Worm (Caenorhabditis elegans): ENCODE measurements around the gene C34B4.5.

DNA sequence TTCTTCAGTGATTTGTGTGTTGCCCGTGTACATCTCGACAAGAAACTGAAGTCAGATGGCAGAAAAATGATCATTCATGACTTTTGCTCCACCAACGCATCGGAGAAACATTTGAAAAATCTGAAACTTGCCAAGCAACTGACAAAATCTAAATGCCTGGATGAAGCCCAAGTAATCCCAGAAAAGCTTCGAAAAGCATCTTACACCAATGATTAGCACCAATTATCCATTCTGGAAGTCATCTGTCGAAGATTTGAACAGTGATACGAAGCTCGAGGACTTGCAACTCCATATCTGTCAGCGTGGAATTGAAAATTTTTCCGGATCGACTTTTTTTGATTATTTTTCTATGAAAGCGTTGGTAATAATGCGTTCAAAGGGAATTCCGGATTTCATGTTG, 32.4 kb upstream of the C34B4.5 start:
- no peak for TF ChIP-seq ceh-36 (tag; optimal IDR thresholded peaks at IDR 0.05)
- TF ChIP-seq ceh-13 (GFP tag; optimal IDR thresholded peaks at IDR 0.05): no peak
- no peak for TF ChIP-seq ets-7 (tag; optimal IDR thresholded peaks at IDR 0.05)
- TF ChIP-seq hnd-1 (tag; optimal IDR thresholded peaks at IDR 0.05): no peak
- TF ChIP-seq ama-1 (optimal IDR thresholded peaks at IDR 0.05): no peak

Data from whole organism, early embryonic.